Worm (Caenorhabditis elegans) whole organism, L1 larva: ENCODE measurements around the gene ZC84.7.

Experiments used
- F16B12.6 ChIP-seq: fragments of 150-350 bp; optimal IDR thresholded peaks from 2 replicates; lab custom pipeline; 2014; ENCODE audit warnings: missing biosample characterization, missing genetic modification characterization
- blmp-1 ChIP-seq: fragments of 150-350 bp; optimal IDR thresholded peaks from 2 replicates; lab custom pipeline; 2014; ENCODE audit warnings: missing biosample characterization, missing genetic modification characterization
- ceh-8 ChIP-seq: fragments of 200-800 bp; sonication (Bioruptor generic); optimal IDR thresholded peaks from 2 replicates; lab custom pipeline; 2018; ENCODE audit warnings: mild to moderate bottlenecking, missing genetic modification characterization, moderate library complexity, missing compliant biosample characterization
- dpl-1 ChIP-seq, 3 experiments: fragments of 150-350 bp in 2 of 3; sonication (generic microtip) in 1 of 3; optimal IDR thresholded peaks; 2 replicates each; lab custom pipeline; 2014 to 2017; ENCODE audit warnings: missing biosample characterization in 3 of 3, missing genetic modification characterization in 3 of 3, missing genetic modification reagents in 3 of 3
- dsc-1 ChIP-seq: sonication (generic microtip); optimal IDR thresholded peaks from 2 replicates; lab custom pipeline; 2016; ENCODE audit warnings: mild to moderate bottlenecking, missing genetic modification characterization, missing compliant biosample characterization
- efl-1 ChIP-seq, 4 experiments: fragments of 150-350 bp; optimal IDR thresholded peaks in 3 of 4; peaks in 1 of 4; 1 replicate in 1 of 4; 2 replicates in 3 of 4; lab custom pipeline; 2014; ENCODE audit warnings: missing biosample characterization in 2 of 4, missing genetic modification characterization in 2 of 4, missing genetic modification reagents in 2 of 4
- efl-3 ChIP-seq: fragments of 200-800 bp; sonication (Bioruptor generic); optimal IDR thresholded peaks from 2 replicates; lab custom pipeline; 2018; ENCODE audit warnings: mild to moderate bottlenecking, missing genetic modification characterization, missing compliant biosample characterization
- egl-27 ChIP-seq, 2 experiments: fragments of 150-350 bp in 1 of 2; sonication (generic microtip); optimal IDR thresholded peaks; 3 replicates each; lab custom pipeline; 2017 to 2018; ENCODE audit warnings: missing biosample characterization in 2 of 2, missing genetic modification characterization in 2 of 2, missing genetic modification reagents in 2 of 2
- fkh-8 ChIP-seq: sonication (generic microtip); optimal IDR thresholded peaks from 2 replicates; lab custom pipeline; 2016; ENCODE audit warnings: mild to moderate bottlenecking, missing genetic modification characterization, missing compliant biosample characterization
- fos-1 ChIP-seq: fragments of 150-350 bp; optimal IDR thresholded peaks from 2 replicates; lab custom pipeline; 2014; ENCODE audit warnings: missing biosample characterization, missing genetic modification characterization
- irx-1 ChIP-seq: sonication (generic microtip); optimal IDR thresholded peaks from 2 replicates; lab custom pipeline; 2016; ENCODE audit warnings: missing genetic modification characterization, missing compliant biosample characterization
- isw-1 ChIP-seq: fragments of 200-800 bp; sonication (Bioruptor generic); IDR thresholded peaks from 2 replicates; pipeline ENCODE4 v1.3.6; 2022; ENCODE audit warnings: missing genetic modification characterization, missing compliant biosample characterization
- lin-14 ChIP-seq: fragments of 200-800 bp; sonication (Bioruptor generic); optimal IDR thresholded peaks from 2 replicates; lab custom pipeline; 2018; ENCODE audit warnings: mild to moderate bottlenecking, missing genetic modification characterization, moderate library complexity, missing compliant biosample characterization
- lin-39 ChIP-seq: fragments of 150-350 bp; optimal IDR thresholded peaks from 2 replicates; lab custom pipeline; 2014; ENCODE audit warnings: missing biosample characterization, missing genetic modification reagents, missing genetic modification characterization
- lsy-2 ChIP-seq, 2 experiments: fragments of 150-350 bp; optimal IDR thresholded peaks; 2 replicates each; lab custom pipeline; 2014; ENCODE audit warnings: missing biosample characterization in 2 of 2, missing genetic modification characterization in 2 of 2
- mdl-1 ChIP-seq, 2 experiments: fragments of 150-350 bp; optimal IDR thresholded peaks; 2 replicates each; lab custom pipeline; 2014 to 2017; ENCODE audit warnings: missing biosample characterization in 2 of 2, missing genetic modification characterization in 2 of 2, inconsistent platforms in 1 of 2
- mef-2 ChIP-seq: fragments of 150-350 bp; optimal IDR thresholded peaks from 2 replicates; lab custom pipeline; 2014; ENCODE audit warnings: missing biosample characterization, missing genetic modification characterization
- mep-1 ChIP-seq: fragments of 150-350 bp; optimal IDR thresholded peaks from 2 replicates; lab custom pipeline; 2014; ENCODE audit warnings: missing biosample characterization, missing genetic modification characterization
- nhr-12 ChIP-seq: sonication (generic microtip); optimal IDR thresholded peaks from 2 replicates; lab custom pipeline; 2017; ENCODE audit warnings: missing biosample characterization, missing genetic modification characterization
- nhr-20 ChIP-seq: sonication (generic microtip); optimal IDR thresholded peaks from 2 replicates; lab custom pipeline; 2016; ENCODE audit warnings: mild to moderate bottlenecking, missing genetic modification characterization, missing compliant biosample characterization
- nhr-28 ChIP-seq: fragments of 150-350 bp; optimal IDR thresholded peaks from 2 replicates; lab custom pipeline; 2014; ENCODE audit warnings: missing biosample characterization, missing genetic modification characterization
- nhr-47 ChIP-seq: sonication (generic microtip); optimal IDR thresholded peaks from 2 replicates; lab custom pipeline; 2016; ENCODE audit warnings: mild to moderate bottlenecking, missing genetic modification characterization, moderate library complexity, missing compliant biosample characterization
- nhr-71 ChIP-seq: sonication (generic microtip); optimal IDR thresholded peaks from 2 replicates; lab custom pipeline; 2016; ENCODE audit warnings: mild to moderate bottlenecking, missing genetic modification characterization, moderate library complexity, missing compliant biosample characterization
- nhr-76 ChIP-seq: sonication (generic microtip); optimal IDR thresholded peaks from 2 replicates; lab custom pipeline; 2017; ENCODE audit warnings: missing biosample characterization, missing genetic modification characterization
- pax-3 ChIP-seq: fragments of 200-800 bp; sonication (Bioruptor generic); optimal IDR thresholded peaks from 2 replicates; lab custom pipeline; 2018; ENCODE audit warnings: mild to moderate bottlenecking, missing genetic modification characterization, moderate library complexity, missing compliant biosample characterization
- rnt-1 ChIP-seq: sonication (generic microtip); optimal IDR thresholded peaks from 2 replicates; lab custom pipeline; 2016; ENCODE audit warnings: mild to moderate bottlenecking, missing genetic modification characterization, moderate library complexity, missing compliant biosample characterization
- snpc-4 ChIP-seq: fragments of 150-350 bp; optimal IDR thresholded peaks from 2 replicates; lab custom pipeline; 2014; ENCODE audit warnings: missing biosample characterization, missing genetic modification characterization
- sox-4 ChIP-seq: sonication (generic microtip); optimal IDR thresholded peaks from 2 replicates; lab custom pipeline; 2016; ENCODE audit warnings: missing genetic modification characterization, missing compliant biosample characterization
- sptf-1 ChIP-seq: fragments of 150-350 bp; optimal IDR thresholded peaks from 2 replicates; lab custom pipeline; 2014; ENCODE audit warnings: missing biosample characterization, missing genetic modification characterization
- tbx-2 ChIP-seq: sonication (generic microtip); optimal IDR thresholded peaks from 2 replicates; lab custom pipeline; 2016; ENCODE audit warnings: missing genetic modification characterization, missing compliant biosample characterization
- unc-30 ChIP-seq: sonication (generic microtip); optimal IDR thresholded peaks from 2 replicates; lab custom pipeline; 2017; ENCODE audit warnings: missing biosample characterization, missing genetic modification characterization

Gene ZC84.7

ce11 chrIII:9151782-9152181 is 34.0 kb upstream of the ZC84.7 start (continued):
- no peak for TF ChIP-seq ceh-8 (GFP tag; lab: Kevin White, UChicago)
- TF ChIP-seq unc-30 (tag; lab: Kevin White, UChicago), result no peak
- peak; percentile 40 for TF ChIP-seq mep-1
- no peak for TF ChIP-seq egl-27 (tag; optimal IDR thresholded peaks at IDR 0.05; lab: Kevin White, UChicago)
- no peak for TF ChIP-seq F16B12.6
- no peak for TF ChIP-seq nhr-76
- peak in 1 of 2 experiments; percentile 16 for TF ChIP-seq mdl-1 (tag; optimal IDR thresholded peaks at IDR 0.05; lab: Kevin White, UChicago)
- no peak for TF ChIP-seq tbx-2
- TF ChIP-seq nhr-28, result no peak
- no peak for TF ChIP-seq isw-1 (GFP tag; lab: Robert Waterston, UW)
- TF ChIP-seq fkh-8 (tag; lab: Kevin White, UChicago), result no peak
- TF ChIP-seq mef-2, result no peak
- TF ChIP-seq lin-39 (tag; lab: Kevin White, UChicago), result peak; percentile 4
- peak in 1 of 3 experiments; percentile 2 for TF ChIP-seq dpl-1 (GFP tag; optimal IDR thresholded peaks at IDR 0.05; lab: Kevin White, UChicago)
- TF ChIP-seq, all 84 proteins: peak for 14

- no peak for TF ChIP-seq nhr-20 (tag; lab: Kevin White, UChicago)
- TF ChIP-seq rnt-1 (tag; lab: Kevin White, UChicago), result peak; percentile 46
- peak in 1 of 2 experiments; percentile 42 for TF ChIP-seq lsy-2 (tag; optimal IDR thresholded peaks at IDR 0.05; lab: Kevin White, UChicago)
- no peak for TF ChIP-seq efl-1 (optimal IDR thresholded peaks at IDR 0.05; lab: Kevin White, UChicago)
- TF ChIP-seq efl-1 (GFP tag; optimal IDR thresholded peaks at IDR 0.05 in 1 of 2; lab: Kevin White, UChicago), result peak; percentile 10 to 94
- no peak for TF ChIP-seq sptf-1 (tag; lab: Kevin White, UChicago)
- no peak for TF ChIP-seq nhr-47 (tag; lab: Kevin White, UChicago)
- peak; percentile 40 for TF ChIP-seq nhr-71 (tag; lab: Kevin White, UChicago)
- peak; percentile 40 for TF ChIP-seq lin-14 (GFP tag; lab: Kevin White, UChicago)
These were observed 32.9 kb upstream of the ZC84.7 start for ce11 chrIII:9152950-9153349.

- TF ChIP-seq nhr-71 (tag; lab: Kevin White, UChicago) (peak; percentile 1), efl-3 (GFP tag; lab: Kevin White, UChicago) (no peak), rnt-1 (tag; lab: Kevin White, UChicago) (peak; percentile 44)
These were observed 32.0 kb upstream of the ZC84.7 start, which contains the start of gene nhl-1 for ce11 chrIII:9153809-9154208. Gene nhl-1, minus strand, starts transcription at chrIII:9153909.

ce11 chrIII:9154766-9155165 is 31.1 kb upstream of the ZC84.7 start, which contains the start of gene irld-34:
Gene irld-34, plus strand, starts transcription at chrIII:9155066.
- TF ChIP-seq fos-1 (no peak), fkh-8 (tag; lab: Kevin White, UChicago) (peak; percentile 50)

- peak; percentile 35 for TF ChIP-seq blmp-1 (tag; lab: Kevin White, UChicago)
- no peak for TF ChIP-seq snpc-4 (tag; lab: Kevin White, UChicago)
- TF ChIP-seq, all 84 proteins: peak for 1
These were observed 24.3 kb upstream of the ZC84.7 start, which contains the start of gene ptr-9 for ce11 chrIII:9161553-9161952. Gene ptr-9, minus strand, starts transcription at chrIII:9161653.

DNA sequence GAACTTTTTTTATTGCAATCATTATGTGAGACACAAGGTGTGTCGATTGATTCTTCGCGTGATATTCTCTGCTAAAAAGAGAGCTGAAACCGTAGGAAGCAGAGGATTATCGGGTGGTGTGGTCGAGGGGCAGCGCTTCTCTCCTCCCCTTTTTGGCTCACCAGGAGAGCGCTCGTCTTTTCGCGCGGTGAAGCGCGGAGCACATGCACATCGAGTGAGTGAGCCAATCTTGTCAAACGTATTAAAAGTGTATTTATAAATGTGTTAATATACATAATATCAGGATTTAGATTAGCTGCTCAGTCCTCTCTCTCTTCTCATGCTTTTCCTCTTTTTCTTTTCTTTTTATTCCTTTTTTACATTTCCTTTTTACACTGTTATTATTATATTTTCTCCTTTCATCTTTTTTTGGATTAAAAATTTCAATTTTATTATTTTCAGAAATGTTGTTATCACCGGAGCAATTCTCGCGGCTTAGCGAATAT is 23.1 kb upstream of the ZC84.7 start, which contains the start of gene dgk-3:
dgk-3 (plus strand) TSS at position 435 of the 485 bp plus-strand sequence.
- TF ChIP-seq dsc-1 (tag; lab: Kevin White, UChicago) (peak; percentile 83), irx-1 (tag; lab: Kevin White, UChicago) (no peak), sox-4 (peak; percentile 38), nhr-12 (tag; lab: Kevin White, UChicago) (no peak), lsy-2 (tag; optimal IDR thresholded peaks at IDR 0.05; lab: Kevin White, UChicago) (no peak), F16B12.6 (no peak), efl-1 (optimal IDR thresholded peaks at IDR 0.05; lab: Kevin White, UChicago) (no peak), efl-1 (GFP tag; optimal IDR thresholded peaks at IDR 0.05 in 1 of 2; lab: Kevin White, UChicago) (peak in 1 of 2 experiments; percentile 69), lin-14 (GFP tag; lab: Kevin White, UChicago) (no peak), unc-30 (tag; lab: Kevin White, UChicago) (no peak), fkh-8 (tag; lab: Kevin White, UChicago) (peak; percentile 44), egl-27 (tag; optimal IDR thresholded peaks at IDR 0.05; lab: Kevin White, UChicago) (no peak), sptf-1 (tag; lab: Kevin White, UChicago) (no peak), pax-3 (tag; lab: Kevin White, UChicago) (peak; percentile 58), nhr-28 (no peak)
